Worm (Caenorhabditis elegans): ENCODE data around the gene T26E4.18.
"Not testable (repeated sequence)": the region's sequence is repeated elsewhere in the genome, so short reads cannot be mapped to it uniquely, and the experiment has no call there.

The T26E4.18 gene

ce11 chrV:15767385-15767784, 36.3 kb downstream of the T26E4.18 start (continued):
- TF ChIP-seq sea-2 (GFP tag; IDR thresholded peaks at IDR 0.05) (0 out of 2 replicates have a peak, but pooled peaks have one; percentile 60), ztf-25 (GFP tag; IDR thresholded peaks at IDR 0.05) (peak; percentile 72; the same call in 1 of the 2 replicates), ekl-4 (GFP tag; IDR thresholded peaks at IDR 0.05) (peak; percentile 85), pbrm-1 (GFP tag; IDR thresholded peaks at IDR 0.05) (peak; percentile 76), ztf-28 (GFP tag; IDR thresholded peaks at IDR 0.05) (peak; percentile 77; the same call in 1 of the 2 replicates), C17E4.6 (GFP tag; IDR thresholded peaks at IDR 0.05) (peak; percentile 84), Y95B8A.8 (GFP tag; IDR thresholded peaks at IDR 0.05) (peak; percentile 69; the same call in 1 of the 2 replicates), mcd-1 (GFP tag; IDR thresholded peaks at IDR 0.05) (peak; percentile 79), rpc-1 (tag; optimal IDR thresholded peaks at IDR 0.05) (peak; percentile 61), F39B2.1 (GFP tag; IDR thresholded peaks at IDR 0.05) (peak; percentile 74), ztf-18 (tag; optimal IDR thresholded peaks at IDR 0.05) (peak; percentile 80), F33H1.4 (GFP tag; IDR thresholded peaks at IDR 0.05) (peak; percentile 27; the same call in 1 of the 2 replicates), lir-1 (GFP tag; conservative IDR thresholded peaks at IDR 0.05) (0 out of 2 replicates have a peak, but pooled peaks have one; percentile 37), Y56A3A.18 (GFP tag; IDR thresholded peaks at IDR 0.05) (peak; percentile 66), aptf-3 (GFP tag; IDR thresholded peaks at IDR 0.05) (peak; percentile 95; the same call in 1 of the 2 replicates), tbp1 (GFP tag; optimal IDR thresholded peaks at IDR 0.05) (peak; percentile 82), dox-1 (GFP tag; IDR thresholded peaks at IDR 0.05) (peak; percentile 83), B0261.1 (tag; optimal IDR thresholded peaks at IDR 0.05) (peak; percentile 60), D2030.7 (GFP tag; IDR thresholded peaks at IDR 0.05) (peak; percentile 89), Y53F4B.3 (GFP tag; IDR thresholded peaks at IDR 0.05) (peak; percentile 76), egl-18 (GFP tag; IDR thresholded peaks at IDR 0.05) (0 out of 2 replicates have a peak, but pooled peaks have one; percentile 29), lin-26 (GFP tag; IDR thresholded peaks at IDR 0.05) (peak; percentile 99), ceh-58 (GFP tag; IDR thresholded peaks at IDR 0.05) (peak; percentile 91), attf-3 (GFP tag; conservative IDR thresholded peaks at IDR 0.05) (0 out of 2 replicates have a peak, but pooled peaks have one; percentile 35), ceh-100 (GFP tag; IDR thresholded peaks at IDR 0.05) (peak; percentile 74), Y53G8AR.9 (GFP tag; conservative IDR thresholded peaks at IDR 0.05) (peak; percentile 84), attf-6 (GFP tag; IDR thresholded peaks at IDR 0.05) (peak; percentile 89)
- TF ChIP-seq rpc-1 (optimal IDR thresholded peaks at IDR 0.05) = not testable (repeated sequence)

ce11 chrV:15766122-15766594, 37.5 kb downstream of the T26E4.18 start, which contains the start of the genes haf-3 and F57A10.2:
Gene haf-3 (minus strand): TSS chrV:15766172.
Gene F57A10.2 (plus strand): TSS chrV:15766575.
- TF ChIP-seq gei-17 (GFP tag; optimal IDR thresholded peaks at IDR 0.05) (peak; percentile 48), F23B12.7 (tag; optimal IDR thresholded peaks at IDR 0.05; ENCODE audit: insufficient read depth) (peak; percentile 86), ZK185.1 (tag; optimal IDR thresholded peaks at IDR 0.05; ENCODE audit: poor library complexity, severe bottlenecking) (peak; percentile 75), F49E8.2 (tag; optimal IDR thresholded peaks at IDR 0.05; ENCODE audit: insufficient read depth) (peak; percentile 35), K12H6.12 (tag; optimal IDR thresholded peaks at IDR 0.05) (peak; percentile 60), F10E7.11 (tag; optimal IDR thresholded peaks at IDR 0.05) (no peak), let-526 (GFP tag; IDR thresholded peaks at IDR 0.05) (0 out of 2 replicates have a peak, but pooled peaks have one; percentile 32), mes-4 (tag; optimal IDR thresholded peaks at IDR 0.05) (no peak), attf-6 (GFP tag; IDR thresholded peaks at IDR 0.05) (peak; percentile 84), mcd-1 (GFP tag; IDR thresholded peaks at IDR 0.05) (peak; percentile 92), ztf-6 (GFP tag; IDR thresholded peaks at IDR 0.05) (no peak), nhr-80 (tag; optimal IDR thresholded peaks at IDR 0.05) (peak; percentile 28), B0336.3 (GFP tag; IDR thresholded peaks at IDR 0.05) (peak; percentile 86), snpc-3.4 (tag; optimal IDR thresholded peaks at IDR 0.05) (peak; percentile 83), madf-8 (GFP tag; conservative IDR thresholded peaks at IDR 0.05) (peak; percentile 62), nhr-179 (tag; optimal IDR thresholded peaks at IDR 0.05) (no peak), snpc-1.1 (tag; optimal IDR thresholded peaks at IDR 0.05; ENCODE audit: insufficient read depth) (peak; percentile 46), aptf-2 (GFP tag; conservative IDR thresholded peaks at IDR 0.05) (no peak), Y95B8A.8 (GFP tag; IDR thresholded peaks at IDR 0.05) (no peak), F33H1.4 (GFP tag; IDR thresholded peaks at IDR 0.05) (peak; percentile 68), egrh-3 (GFP tag; IDR thresholded peaks at IDR 0.05) (no peak), F22D6.2 (tag; optimal IDR thresholded peaks at IDR 0.05) (peak; percentile 12), bed-2 (GFP tag; IDR thresholded peaks at IDR 0.05) (no peak), die-1 (tag; optimal IDR thresholded peaks at IDR 0.05) (no peak)

Data from whole organism, young adult.